Worm (Caenorhabditis elegans) whole organism, L1 larva: ENCODE data around the gene R105.1.

Experiments
- F16B12.6 ChIP-seq: fragments of 150-350 bp; optimal IDR thresholded peaks from 2 replicates; lab custom pipeline; 2014; ENCODE audit warnings: missing biosample characterization, missing genetic modification characterization
- alr-1 ChIP-seq: fragments of 200-800 bp; sonication (Bioruptor generic); optimal IDR thresholded peaks from 2 replicates; lab custom pipeline; 2018; ENCODE audit warnings: borderline replicate concordance, mild to moderate bottlenecking, missing genetic modification characterization, missing compliant biosample characterization
- aly-2 ChIP-seq: fragments of 150-350 bp; optimal IDR thresholded peaks from 2 replicates; lab custom pipeline; 2014; ENCODE audit warnings: missing biosample characterization, missing genetic modification characterization
- egl-27 ChIP-seq, 2 experiments: fragments of 150-350 bp in 1 of 2; sonication (generic microtip); optimal IDR thresholded peaks; 3 replicates each; lab custom pipeline; 2017 to 2018; ENCODE audit warnings: missing biosample characterization in 2 of 2, missing genetic modification characterization in 2 of 2, missing genetic modification reagents in 2 of 2
- hlh-17 ChIP-seq: fragments of 200-800 bp; sonication (Bioruptor generic); optimal IDR thresholded peaks from 2 replicates; lab custom pipeline; 2018; ENCODE audit warnings: missing genetic modification characterization, mild to moderate bottlenecking, missing compliant biosample characterization, moderate library complexity, borderline replicate concordance
- nhr-85 ChIP-seq: sonication (generic microtip); peaks from one replicate; lab custom pipeline; 2016; ENCODE audit warnings: missing genetic modification characterization, inconsistent platforms, missing compliant biosample characterization
- pag-3 ChIP-seq: sonication (generic microtip); optimal IDR thresholded peaks from 2 replicates; lab custom pipeline; 2017; ENCODE audit warnings: missing genetic modification characterization, mild to moderate bottlenecking, missing compliant biosample characterization, antibody characterized with exemption, borderline replicate concordance; ENCODE audit not compliant: insufficient read depth
- pqm-1 ChIP-seq: sonication (generic microtip); optimal IDR thresholded peaks from 3 replicates; lab custom pipeline; 2017; ENCODE audit warnings: missing biosample characterization, missing genetic modification characterization
- tlp-1 ChIP-seq: fragments of 150-350 bp; optimal IDR thresholded peaks from 2 replicates; lab custom pipeline; 2014; ENCODE audit warnings: missing biosample characterization, missing genetic modification characterization
- unc-130 ChIP-seq: fragments of 150-350 bp; optimal IDR thresholded peaks from 2 replicates; lab custom pipeline; 2017; ENCODE audit warnings: missing biosample characterization, missing genetic modification characterization, inconsistent platforms
- zag-1 ChIP-seq: fragments of 150-350 bp; optimal IDR thresholded peaks from 2 replicates; lab custom pipeline; 2014; ENCODE audit warnings: missing biosample characterization, missing genetic modification characterization

DNA sequence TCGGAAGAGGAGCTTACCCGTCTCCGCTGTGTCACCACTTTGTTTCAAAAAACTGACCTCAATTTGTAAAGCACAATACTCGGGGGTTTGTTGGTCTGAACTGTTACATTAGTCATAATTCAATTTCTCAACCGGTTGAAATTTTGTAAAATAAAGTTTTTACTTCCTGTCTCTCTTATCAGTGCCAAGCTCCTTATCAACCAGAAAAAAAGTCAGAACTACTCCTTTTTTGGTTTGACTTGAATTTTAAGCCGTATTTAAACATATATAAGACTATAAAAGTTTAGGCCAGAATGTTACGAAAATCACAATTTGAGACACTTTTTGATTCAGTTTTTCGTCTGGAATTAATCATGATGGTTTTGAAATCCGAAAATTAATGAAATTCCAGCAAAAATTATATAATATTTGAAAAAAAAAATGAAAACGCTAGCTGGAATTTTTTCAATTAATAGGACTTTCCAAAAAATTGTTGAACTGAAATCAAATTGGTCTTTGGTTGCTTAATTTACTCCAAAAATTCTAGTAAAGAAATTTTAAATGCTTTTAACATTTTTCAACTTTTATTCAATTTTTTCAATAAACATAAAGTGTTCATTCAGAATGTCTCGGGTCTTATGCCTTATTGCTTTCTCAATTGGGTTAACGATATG, 34.0 kb upstream of the R105.1 start, which contains the start of gene F19C7.2:
- no peak for TF ChIP-seq pag-3 (tag; lab: Kevin White, UChicago)
- TF ChIP-seq aly-2 (tag; lab: Kevin White, UChicago): no peak
- TF ChIP-seq nhr-85: peak; percentile 28
- TF ChIP-seq zag-1 (tag; lab: Kevin White, UChicago): no peak
- no peak for TF ChIP-seq pqm-1 (tag; lab: Kevin White, UChicago)
- no peak for TF ChIP-seq hlh-17 (GFP tag; lab: Kevin White, UChicago)
- no peak for TF ChIP-seq egl-27 (tag; optimal IDR thresholded peaks at IDR 0.05; lab: Kevin White, UChicago)
- TF ChIP-seq unc-130 (tag; lab: Kevin White, UChicago): no peak
- TF ChIP-seq tlp-1 (tag; lab: Kevin White, UChicago): no peak
- TF ChIP-seq alr-1 (tag; lab: Kevin White, UChicago): no peak
- no peak for TF ChIP-seq F16B12.6 (tag; lab: Kevin White, UChicago)
